Worm (Caenorhabditis elegans): ENCODE measurements around the gene B0272.4.

B0272.4 gene

ce11 chrX:9465722-9466132 lies 37.5 kb downstream of the B0272.4 start (continued):
- peak; percentile 97 for TF ChIP-seq zip-4 (GFP tag; optimal IDR thresholded peaks at IDR 0.05)
- TF ChIP-seq pag-3 (tag; optimal IDR thresholded peaks at IDR 0.05; ENCODE audit: borderline replicate concordance, insufficient read depth), result peak; percentile 17
- TF ChIP-seq snu-23 (GFP tag; optimal IDR thresholded peaks at IDR 0.05), result peak; percentile 100
- peak; percentile 66 for TF ChIP-seq mef-2 (tag; optimal IDR thresholded peaks at IDR 0.05)
- TF ChIP-seq lin-13 (GFP tag; optimal IDR thresholded peaks at IDR 0.05), result peak; percentile 99
- TF ChIP-seq nhr-28 (tag; optimal IDR thresholded peaks at IDR 0.05), result peak; percentile 74
- peak; percentile 99 for TF ChIP-seq nhr-77 (tag; optimal IDR thresholded peaks at IDR 0.05)
- peak; percentile 99 for TF ChIP-seq nhr-71 (tag; optimal IDR thresholded peaks at IDR 0.05)
- TF ChIP-seq fkh-4 (tag; optimal IDR thresholded peaks at IDR 0.05; ENCODE audit: borderline replicate concordance), result peak; percentile 96
- peak; percentile 99 for TF ChIP-seq egl-13 (tag; optimal IDR thresholded peaks at IDR 0.05)
- peak; percentile 100 for TF ChIP-seq nhr-90 (tag; optimal IDR thresholded peaks at IDR 0.05; ENCODE audit: poor library complexity)
- TF ChIP-seq nhr-85 (tag), result peak; percentile 99
- TF ChIP-seq C34B4.2 (tag; optimal IDR thresholded peaks at IDR 0.05), result peak; percentile 51
- TF ChIP-seq xbp-1 (tag; optimal IDR thresholded peaks at IDR 0.05), result peak; percentile 98
- TF ChIP-seq grh-1 (GFP tag; IDR thresholded peaks at IDR 0.05), result peak; percentile 94
- TF ChIP-seq nhr-84 (tag; optimal IDR thresholded peaks at IDR 0.05), result peak; percentile 87

ce11 chrX:9467573-9467972 lies 39.3 kb downstream of the B0272.4 start:
- TF ChIP-seq efl-1 (optimal IDR thresholded peaks at IDR 0.05), result peak in 1 of 2 experiments; percentile 39
- peak in 1 of 2 experiments; percentile 89 for TF ChIP-seq efl-1 (GFP tag; optimal IDR thresholded peaks at IDR 0.05 in 1 of 2)
- no peak for TF ChIP-seq tlp-1 (tag; optimal IDR thresholded peaks at IDR 0.05)
- TF ChIP-seq lin-39 (tag; optimal IDR thresholded peaks at IDR 0.05), result peak; percentile 32
- TF ChIP-seq snpc-4 (tag; optimal IDR thresholded peaks at IDR 0.05), result peak; percentile 28
- no peak for TF ChIP-seq Y116A8C.19 (tag; optimal IDR thresholded peaks at IDR 0.05; ENCODE audit: borderline replicate concordance)
- no peak for TF ChIP-seq sup-37 (GFP tag; optimal IDR thresholded peaks at IDR 0.05)
- no peak for TF ChIP-seq ceh-90 (tag; optimal IDR thresholded peaks at IDR 0.05)
- peak; percentile 41 to 74 (median 70) for TF ChIP-seq ceh-82 (tag; optimal IDR thresholded peaks at IDR 0.05)
- TF ChIP-seq pag-3 (tag; optimal IDR thresholded peaks at IDR 0.05; ENCODE audit: borderline replicate concordance, insufficient read depth), result no peak
- TF ChIP-seq dsc-1 (tag; optimal IDR thresholded peaks at IDR 0.05), result peak; percentile 87
- peak; percentile 48 for TF ChIP-seq nhr-85 (tag)
- peak; percentile 34 for TF ChIP-seq blmp-1 (tag; optimal IDR thresholded peaks at IDR 0.05)
- TF ChIP-seq mef-2 (tag; optimal IDR thresholded peaks at IDR 0.05), result no peak
- TF ChIP-seq unc-62 (GFP tag; optimal IDR thresholded peaks at IDR 0.05), result no peak
- TF ChIP-seq ces-1 (GFP tag; optimal IDR thresholded peaks at IDR 0.05), result no peak
- TF ChIP-seq mab-9 (GFP tag; IDR thresholded peaks at IDR 0.05), result peak; percentile 48
- TF ChIP-seq vab-15 (tag; optimal IDR thresholded peaks at IDR 0.05), result no peak
- TF ChIP-seq rnt-1 (tag; optimal IDR thresholded peaks at IDR 0.05), result peak; percentile 72
- TF ChIP-seq nhr-20 (tag; optimal IDR thresholded peaks at IDR 0.05), result peak; percentile 85
- TF ChIP-seq nhr-19 (GFP tag; conservative IDR thresholded peaks at IDR 0.05), result peak; percentile 70
- peak; percentile 48 for TF ChIP-seq nhr-77 (tag; optimal IDR thresholded peaks at IDR 0.05)
- peak; percentile 78 for TF ChIP-seq nhr-90 (tag; optimal IDR thresholded peaks at IDR 0.05; ENCODE audit: poor library complexity)
- TF ChIP-seq tbx-2 (tag; optimal IDR thresholded peaks at IDR 0.05), result peak; percentile 71
- peak; percentile 77 for TF ChIP-seq irx-1 (tag; optimal IDR thresholded peaks at IDR 0.05)
- peak; percentile 35 for TF ChIP-seq ztf-4 (tag; optimal IDR thresholded peaks at IDR 0.05)
- peak; percentile 12 for TF ChIP-seq pax-3 (tag; optimal IDR thresholded peaks at IDR 0.05)
- peak; percentile 23 for TF ChIP-seq isw-1 (GFP tag; IDR thresholded peaks at IDR 0.05)
- TF ChIP-seq nhr-84 (tag; optimal IDR thresholded peaks at IDR 0.05), result no peak
- TF ChIP-seq skn-1 (tag; optimal IDR thresholded peaks at IDR 0.05), result peak; percentile 43
- peak; percentile 60 for TF ChIP-seq lin-14 (GFP tag; optimal IDR thresholded peaks at IDR 0.05)
- TF ChIP-seq fkh-8 (tag; optimal IDR thresholded peaks at IDR 0.05), result peak; percentile 33
- no peak for TF ChIP-seq C04F5.9 (tag; optimal IDR thresholded peaks at IDR 0.05)
- peak; percentile 4 for TF ChIP-seq nhr-76 (tag; optimal IDR thresholded peaks at IDR 0.05)
- no peak for TF ChIP-seq fkh-4 (tag; optimal IDR thresholded peaks at IDR 0.05; ENCODE audit: borderline replicate concordance)
- no peak for TF ChIP-seq nhr-12 (tag; optimal IDR thresholded peaks at IDR 0.05)
- TF ChIP-seq nhr-11 (tag; optimal IDR thresholded peaks at IDR 0.05), result no peak
- no peak for TF ChIP-seq ets-5 (GFP tag; IDR thresholded peaks at IDR 0.05)
- TF ChIP-seq pqm-1 (tag; optimal IDR thresholded peaks at IDR 0.05), result no peak
- TF ChIP-seq aly-2 (tag; optimal IDR thresholded peaks at IDR 0.05), result no peak
- TF ChIP-seq egl-13 (tag; optimal IDR thresholded peaks at IDR 0.05), result peak; percentile 27
- peak; percentile 18 for TF ChIP-seq aha-1 (tag; optimal IDR thresholded peaks at IDR 0.05)
- peak; percentile 77 for TF ChIP-seq ceh-8 (GFP tag; optimal IDR thresholded peaks at IDR 0.05)

Measured in whole organism, L1 larva.